Fruit fly (Drosophila melanogaster): ENCODE measurements around the gene kuk.

Gene kuk

dm6 chr3R:17080666-17081358 lies 768 bp downstream of the kuk start (continued):
- peak; percentile 87 for TF ChIP-seq CG9609 (GFP tag; optimal IDR thresholded peaks at IDR 0.05)
- TF ChIP-seq CG11504 (tag; optimal IDR thresholded peaks at IDR 0.05): peak; percentile 95
- peak; percentile 96 for TF ChIP-seq salm (tag; optimal IDR thresholded peaks at IDR 0.05)
- TF ChIP-seq cwo (GFP tag; optimal IDR thresholded peaks at IDR 0.05): peak; percentile 93
- TF ChIP-seq rib (GFP tag; IDR thresholded peaks at IDR 0.05): peak; percentile 90
- peak; percentile 71 for TF ChIP-seq btn (GFP tag; optimal IDR thresholded peaks at IDR 0.05)
- TF ChIP-seq so (GFP tag; IDR thresholded peaks at IDR 0.05): peak; percentile 96
- peak; percentile 96 for TF ChIP-seq Sox102F (GFP tag; optimal IDR thresholded peaks at IDR 0.05)
- peak; percentile 94 for TF ChIP-seq CG17328 (GFP tag; IDR thresholded peaks at IDR 0.05)
- TF ChIP-seq CG1603 (tag; optimal IDR thresholded peaks at IDR 0.05): peak; percentile 87
- TF ChIP-seq nau (GFP tag; optimal IDR thresholded peaks at IDR 0.05): peak; percentile 97
- peak; percentile 81 for TF ChIP-seq eyg (GFP tag; optimal IDR thresholded peaks at IDR 0.05)

- TF ChIP-seq CG17829 (tag; optimal IDR thresholded peaks at IDR 0.05) (peak; percentile 40), CG17361 (GFP tag; IDR thresholded peaks at IDR 0.05) (peak; percentile 30; the same call in 1 of the 3 replicates), CoRest (tag; optimal IDR thresholded peaks at IDR 0.05) (peak; percentile 30), Doc2 (GFP tag; IDR thresholded peaks at IDR 0.05) (no peak), phol (tag; optimal IDR thresholded peaks at IDR 0.05) (peak; percentile 34), Blimp-1 (GFP tag; optimal IDR thresholded peaks at IDR 0.05) (peak; percentile 61), sc (optimal IDR thresholded peaks at IDR 0.05) (no peak), sc (GFP tag; optimal IDR thresholded peaks at IDR 0.05) (peak; percentile 6), CG10267 (tag; optimal IDR thresholded peaks at IDR 0.05) (peak; percentile 25), bsh (GFP tag; optimal IDR thresholded peaks at IDR 0.05) (peak; percentile 51 to 60), CG8388 (GFP tag; optimal IDR thresholded peaks at IDR 0.05) (peak; percentile 34), fd96Cb (tag; optimal IDR thresholded peaks at IDR 0.05) (peak; percentile 12), Usf (GFP tag; optimal IDR thresholded peaks at IDR 0.05) (no peak), CG14710 (tag; optimal IDR thresholded peaks at IDR 0.05) (peak; percentile 14), Oli (tag; optimal IDR thresholded peaks at IDR 0.05) (peak; percentile 24), lola (GFP tag; optimal IDR thresholded peaks at IDR 0.05) (peak in 1 of 3 experiments; percentile 35), CG3726 (GFP tag; IDR thresholded peaks at IDR 0.05) (no peak), dmrt11E (tag; optimal IDR thresholded peaks at IDR 0.05) (peak; percentile 32), wor (GFP tag; IDR thresholded peaks at IDR 0.05) (no peak), PHDP (tag; optimal IDR thresholded peaks at IDR 0.05) (peak; percentile 12), CG10979 (tag; optimal IDR thresholded peaks at IDR 0.05) (peak; percentile 38), CG17359 (tag; optimal IDR thresholded peaks at IDR 0.05) (peak; percentile 10), CG9437 (GFP tag; optimal IDR thresholded peaks at IDR 0.05) (peak; percentile 9), vvl (GFP tag; IDR thresholded peaks at IDR 0.05) (0 out of 2 replicates have a peak, but pooled peaks have one; percentile 9), D (optimal IDR thresholded peaks at IDR 0.05) (no peak), D (GFP tag; optimal IDR thresholded peaks at IDR 0.05) (peak; percentile 12), CG13424 (tag; optimal IDR thresholded peaks at IDR 0.05) (peak; percentile 42), CG15479 (GFP tag; optimal IDR thresholded peaks at IDR 0.05) (peak; percentile 79), CG2889 (GFP tag; IDR thresholded peaks at IDR 0.05) (no peak), ranshi (GFP tag; IDR thresholded peaks at IDR 0.05) (no peak), tio (GFP tag; optimal IDR thresholded peaks at IDR 0.05) (no peak), Hmx (GFP tag; optimal IDR thresholded peaks at IDR 0.05) (no peak), CG31388 (GFP tag; optimal IDR thresholded peaks at IDR 0.05) (no peak), CG15601 (tag; optimal IDR thresholded peaks at IDR 0.05) (peak; percentile 25), salm (tag; optimal IDR thresholded peaks at IDR 0.05) (peak; percentile 1), Dbx (GFP tag; IDR thresholded peaks at IDR 0.05) (no peak)
Observed at dm6 chr3R:17081359-17081935, 1.4 kb downstream of the kuk start.

Measured in whole organism, embryonic.